Worm (Caenorhabditis elegans): Measurements from ENCODE around the gene ZK287.7.

ZK287.7 gene

DNA sequence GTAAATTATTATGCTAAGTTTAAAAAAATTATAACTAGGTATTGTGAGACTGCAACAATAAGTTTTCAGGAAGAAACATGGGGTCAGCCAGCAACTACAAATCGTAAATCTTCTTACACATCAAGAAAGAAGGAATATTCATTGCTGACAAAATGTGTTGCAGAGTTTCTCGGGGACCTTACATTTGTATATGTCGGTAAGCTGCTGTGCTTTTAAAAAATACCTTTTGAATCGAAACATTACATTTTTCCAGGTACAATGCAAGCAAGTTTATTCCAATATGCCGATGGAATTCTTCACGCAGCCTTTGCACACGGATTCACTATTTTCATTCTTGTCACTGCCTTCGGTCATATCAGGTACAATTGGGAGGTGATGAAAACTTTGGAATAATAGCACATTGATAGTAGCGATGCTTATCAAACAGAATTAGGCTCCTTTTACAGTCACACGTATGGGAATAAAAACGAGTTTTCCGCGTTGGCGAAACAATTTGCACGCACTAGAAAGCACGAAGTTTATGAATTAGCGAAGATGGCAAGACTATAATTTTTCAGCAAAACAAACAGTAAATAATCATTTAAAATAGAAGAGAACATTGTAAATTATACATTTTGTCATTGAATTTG, 45.3 kb downstream of the ZK287.7 start (continued):
- TF ChIP-seq gei-8 (GFP tag; optimal IDR thresholded peaks at IDR 0.05) (no peak), egl-43 (GFP tag; IDR thresholded peaks at IDR 0.05) (no peak), nhr-48 (tag; optimal IDR thresholded peaks at IDR 0.05) (no peak), jun-1 (tag; optimal IDR thresholded peaks at IDR 0.05) (no peak)

DNA sequence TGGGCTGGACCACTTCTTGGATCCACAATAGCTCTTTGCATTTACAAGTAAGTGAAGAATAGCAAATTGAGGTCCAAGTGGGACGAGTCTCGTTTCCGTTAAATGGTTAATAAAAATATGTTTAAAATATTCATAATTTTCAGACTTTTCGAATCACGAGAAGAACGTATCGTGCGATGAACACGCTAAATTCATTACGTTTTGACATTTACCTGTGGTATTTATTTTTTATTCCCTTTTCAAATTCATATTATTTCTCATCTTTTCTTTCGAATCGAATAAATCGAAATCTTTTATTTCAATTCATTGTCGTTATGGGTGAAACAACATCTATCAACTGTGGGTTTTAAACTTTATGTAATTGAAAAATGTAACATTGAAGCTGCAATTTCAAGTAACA, 46.5 kb downstream of the ZK287.7 start, which contains the start of gene marc-1:
Gene marc-1 (plus strand): TSS at position 301 of the 400 bp plus-strand sequence.
- TF ChIP-seq mes-2 (tag; optimal IDR thresholded peaks at IDR 0.05; ENCODE audit: poor library complexity, severe bottlenecking) = no peak
- no peak for TF ChIP-seq hmg-1.1 (GFP tag; IDR thresholded peaks at IDR 0.05)
- TF ChIP-seq ces-1 (GFP tag; optimal IDR thresholded peaks at IDR 0.05) = no peak
- no peak for TF ChIP-seq ceh-28 (tag; optimal IDR thresholded peaks at IDR 0.05)
- no peak for TF ChIP-seq nhr-6 (tag; optimal IDR thresholded peaks at IDR 0.05)
- no peak for TF ChIP-seq zfp-2 (tag; optimal IDR thresholded peaks at IDR 0.05)
- TF ChIP-seq dmd-8 (GFP tag; IDR thresholded peaks at IDR 0.05) = no peak

- TF ChIP-seq ZK337.2 (GFP tag; IDR thresholded peaks at IDR 0.05) (no peak), T26A8.4 (GFP tag; IDR thresholded peaks at IDR 0.05) (no peak), zip-2 (tag; optimal IDR thresholded peaks at IDR 0.05) (no peak), unc-62 (GFP tag; optimal IDR thresholded peaks at IDR 0.05 in 1 of 2) (peak in 1 of 2 experiments; percentile 64), unc-62 (tag; optimal IDR thresholded peaks at IDR 0.05) (no peak), hlh-30 (tag; optimal IDR thresholded peaks at IDR 0.05; ENCODE audit: insufficient read depth) (peak; percentile 57), duxl-1 (tag; optimal IDR thresholded peaks at IDR 0.05; ENCODE audit: poor library complexity) (no peak), ceh-28 (tag; optimal IDR thresholded peaks at IDR 0.05) (no peak), pqm-1 (tag; optimal IDR thresholded peaks at IDR 0.05) (no peak), nhr-25 (tag; optimal IDR thresholded peaks at IDR 0.05; ENCODE audit: borderline replicate concordance, insufficient read depth) (peak; percentile 31), ceh-20 (GFP tag; IDR thresholded peaks at IDR 0.05) (no peak), ceh-62 (tag; optimal IDR thresholded peaks at IDR 0.05) (no peak), F44E2.7 (GFP tag; IDR thresholded peaks at IDR 0.05) (no peak), Y75B8A.6 (GFP tag; IDR thresholded peaks at IDR 0.05) (no peak), mxl-3 (GFP tag; optimal IDR thresholded peaks at IDR 0.05) (peak; percentile 5), lir-3 (tag; optimal IDR thresholded peaks at IDR 0.05) (no peak), mdl-1 (tag; optimal IDR thresholded peaks at IDR 0.05) (peak in 1 of 2 experiments; percentile 26), snpc-1.2 (GFP tag; IDR thresholded peaks at IDR 0.05) (no peak), Y48G9A.11 (GFP tag; IDR thresholded peaks at IDR 0.05) (no peak), hlh-11 (tag; optimal IDR thresholded peaks at IDR 0.05) (peak; percentile 19), nhr-28 (tag; optimal IDR thresholded peaks at IDR 0.05) (peak; percentile 50), mep-1 (tag; optimal IDR thresholded peaks at IDR 0.05) (peak; percentile 0)
Observed at ce11 chrV:9740858-9741257, 48.0 kb downstream of the ZK287.7 start, which contains the start of gene sta-2. Gene sta-2, plus strand, starts transcription at chrV:9741206.
